Fruit fly (Drosophila melanogaster) Kc167 (cell line): ENCODE measurements around the gene CG5653.

Experiments used
- Myc ChIP-seq: fragments of >200 bp; optimal IDR thresholded peaks from 2 replicates; lab custom pipeline; 2017; ENCODE audit warnings: missing external identifiers
- Sin3A ChIP-seq: fragments of >200 bp; optimal IDR thresholded peaks from 2 replicates; lab custom pipeline; 2018; ENCODE audit warnings: missing external identifiers
- h ChIP-seq: fragments of >200 bp; optimal IDR thresholded peaks from 3 replicates; lab custom pipeline; 2018; ENCODE audit warnings: missing external identifiers
- insv ChIP-seq: fragments of >200 bp; optimal IDR thresholded peaks from 3 replicates; lab custom pipeline; 2018; ENCODE audit warnings: missing external identifiers
- psq ChIP-seq: fragments of >200 bp; optimal IDR thresholded peaks from 2 replicates; lab custom pipeline; 2017; ENCODE audit warnings: missing external identifiers

DNA sequence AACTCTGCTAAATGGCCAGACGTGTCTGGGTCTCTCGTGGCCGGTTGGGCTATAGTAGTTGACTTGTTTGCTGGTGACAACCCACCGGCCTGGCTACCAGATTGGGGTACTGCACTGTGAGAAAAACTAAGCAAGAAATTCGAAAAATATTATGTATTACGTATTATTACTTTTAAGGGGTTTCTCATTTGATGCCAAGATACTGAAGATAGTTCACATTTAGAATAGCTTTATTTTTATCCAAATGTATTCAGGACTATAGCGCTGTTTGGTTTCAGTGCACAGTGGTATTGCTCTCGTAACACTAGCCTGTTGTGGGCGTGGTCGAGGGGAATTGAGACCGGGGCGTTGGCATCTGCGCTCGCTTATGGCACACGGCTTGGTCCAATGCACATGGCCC is 45.5 kb downstream of the CG5653 start:
- TF ChIP-seq Sin3A (lab: Kevin White, UChicago) (no peak), insv (lab: Kevin White, UChicago) (no peak), Myc (lab: Kevin White, UChicago) (no peak), h (lab: Kevin White, UChicago) (no peak), psq (no peak)
